Worm (Caenorhabditis elegans) whole organism, L3 larva: ENCODE measurements around the gene prp-3.

Source experiments
- aly-2 ChIP-seq: fragments of 150-350 bp; optimal IDR thresholded peaks from 2 replicates; lab custom pipeline; 2014; ENCODE audit warnings: missing biosample characterization, missing genetic modification characterization
- ama-1 ChIP-seq: fragments of 150-350 bp; optimal IDR thresholded peaks from 2 replicates; lab custom pipeline; 2018
- ceh-16 ChIP-seq: sonication (generic microtip); optimal IDR thresholded peaks from 2 replicates; lab custom pipeline; 2017; ENCODE audit warnings: missing biosample characterization, missing genetic modification characterization
- ceh-28 ChIP-seq: fragments of 150-350 bp; optimal IDR thresholded peaks from 2 replicates; lab custom pipeline; 2014; ENCODE audit warnings: missing biosample characterization, missing genetic modification reagents, missing genetic modification characterization
- ceh-82 ChIP-seq: fragments of 150-350 bp; optimal IDR thresholded peaks from 2 replicates; lab custom pipeline; 2014; ENCODE audit warnings: missing biosample characterization, missing genetic modification characterization
- daf-12 ChIP-seq: fragments of 150-350 bp; optimal IDR thresholded peaks from 2 replicates; lab custom pipeline; 2014; ENCODE audit warnings: missing biosample characterization, missing genetic modification reagents, missing genetic modification characterization
- egl-27 ChIP-seq: sonication (generic microtip); optimal IDR thresholded peaks from 4 replicates; lab custom pipeline; 2017; ENCODE audit warnings: missing biosample characterization, missing genetic modification reagents, missing genetic modification characterization
- elt-2 ChIP-seq: sonication (generic microtip); optimal IDR thresholded peaks from 2 replicates; lab custom pipeline; 2016; ENCODE audit warnings: missing genetic modification reagents, mild to moderate bottlenecking, missing genetic modification characterization, missing compliant biosample characterization
- eor-1 ChIP-seq, 2 experiments: fragments of 150-350 bp; optimal IDR thresholded peaks; 2 replicates each; lab custom pipeline; 2014 to 2018; ENCODE audit warnings: missing biosample characterization in 2 of 2, missing genetic modification characterization in 2 of 2
- fkh-10 ChIP-seq: sonication (generic microtip); optimal IDR thresholded peaks from 2 replicates; lab custom pipeline; 2017; ENCODE audit warnings: missing biosample characterization, missing genetic modification reagents, missing genetic modification characterization
- fkh-2 ChIP-seq: fragments of 150-350 bp; optimal IDR thresholded peaks from 2 replicates; lab custom pipeline; 2014; ENCODE audit warnings: missing biosample characterization, missing genetic modification reagents, missing genetic modification characterization
- fos-1 ChIP-seq: fragments of 150-350 bp; optimal IDR thresholded peaks from 2 replicates; lab custom pipeline; 2014; ENCODE audit warnings: missing biosample characterization, missing genetic modification characterization
- hmg-11 ChIP-seq: sonication (generic microtip); optimal IDR thresholded peaks from 2 replicates; lab custom pipeline; 2016; ENCODE audit warnings: missing genetic modification characterization, missing compliant biosample characterization
- jun-1 ChIP-seq: fragments of 150-350 bp; optimal IDR thresholded peaks from 2 replicates; lab custom pipeline; 2014; ENCODE audit warnings: missing biosample characterization, missing genetic modification reagents, missing genetic modification characterization
- lin-15B ChIP-seq: fragments of 150-350 bp; optimal IDR thresholded peaks from 2 replicates; lab custom pipeline; 2014; ENCODE audit warnings: missing biosample characterization, missing genetic modification characterization
- lin-39 ChIP-seq: fragments of 150-350 bp; optimal IDR thresholded peaks from 2 replicates; lab custom pipeline; 2018; ENCODE audit warnings: missing biosample characterization, missing genetic modification reagents, missing genetic modification characterization
- mdl-1 ChIP-seq: fragments of 150-350 bp; optimal IDR thresholded peaks from 2 replicates; lab custom pipeline; 2014; ENCODE audit warnings: missing biosample characterization, missing genetic modification characterization
- mml-1 ChIP-seq: fragments of 150-350 bp; sonication (generic microtip); optimal IDR thresholded peaks from 3 replicates; lab custom pipeline; 2014; ENCODE audit warnings: missing biosample characterization, missing genetic modification characterization
- nfya-1 ChIP-seq: sonication (generic microtip); optimal IDR thresholded peaks from 2 replicates; lab custom pipeline; 2017; ENCODE audit warnings: missing genetic modification characterization, mild to moderate bottlenecking, missing compliant biosample characterization, antibody characterized with exemption, moderate library complexity; ENCODE audit not compliant: insufficient read depth
- nhr-11 ChIP-seq: fragments of 150-350 bp; optimal IDR thresholded peaks from 2 replicates; lab custom pipeline; 2014; ENCODE audit warnings: missing biosample characterization, missing genetic modification characterization
- nhr-23 ChIP-seq: fragments of 150-350 bp; optimal IDR thresholded peaks from 2 replicates; lab custom pipeline; 2014; ENCODE audit warnings: missing biosample characterization, missing genetic modification reagents, missing genetic modification characterization
- nhr-237 ChIP-seq: fragments of 150-350 bp; optimal IDR thresholded peaks from 2 replicates; lab custom pipeline; 2014; ENCODE audit warnings: missing biosample characterization, missing genetic modification characterization
- nhr-25 ChIP-seq: sonication (generic microtip); optimal IDR thresholded peaks from 2 replicates; lab custom pipeline; 2017; ENCODE audit warnings: missing biosample characterization, missing genetic modification characterization
- nhr-28 ChIP-seq: fragments of 150-350 bp; optimal IDR thresholded peaks from 2 replicates; lab custom pipeline; 2014; ENCODE audit warnings: missing biosample characterization, missing genetic modification characterization
- nhr-43 ChIP-seq: sonication (generic microtip); optimal IDR thresholded peaks from 2 replicates; lab custom pipeline; 2016; ENCODE audit warnings: mild to moderate bottlenecking, missing genetic modification characterization, missing compliant biosample characterization; ENCODE audit not compliant: poor library complexity, severe bottlenecking
- nhr-67 ChIP-seq: fragments of 150-350 bp; optimal IDR thresholded peaks from 2 replicates; lab custom pipeline; 2014; ENCODE audit warnings: missing biosample characterization, missing genetic modification characterization
- nhr-76 ChIP-seq: fragments of 150-350 bp; sonication (generic microtip); optimal IDR thresholded peaks from 5 replicates; lab custom pipeline; 2014; ENCODE audit warnings: missing biosample characterization, missing genetic modification characterization
- pha-4 ChIP-seq: fragments of 150-350 bp; optimal IDR thresholded peaks from 2 replicates; lab custom pipeline; 2014; ENCODE audit warnings: missing biosample characterization, missing genetic modification reagents, missing genetic modification characterization
- pqm-1 ChIP-seq: fragments of 150-350 bp; optimal IDR thresholded peaks from 2 replicates; lab custom pipeline; 2017; ENCODE audit warnings: missing biosample characterization, missing genetic modification characterization, inconsistent platforms
- snpc-4 ChIP-seq: fragments of 150-350 bp; optimal IDR thresholded peaks from 2 replicates; lab custom pipeline; 2014; ENCODE audit warnings: missing biosample characterization, missing genetic modification characterization
- zag-1 ChIP-seq: fragments of 150-350 bp; optimal IDR thresholded peaks from 2 replicates; lab custom pipeline; 2014; ENCODE audit warnings: missing biosample characterization, missing genetic modification characterization
- ztf-11 ChIP-seq: fragments of 150-350 bp; optimal IDR thresholded peaks from 2 replicates; lab custom pipeline; 2014; ENCODE audit warnings: missing biosample characterization, missing genetic modification characterization
- ztf-4 ChIP-seq: fragments of 150-350 bp; optimal IDR thresholded peaks from 2 replicates; lab custom pipeline; 2014; ENCODE audit warnings: missing biosample characterization, missing genetic modification characterization

prp-3 gene

ce11 chrIII:10404918-10405317 is 22.9 kb downstream of the prp-3 start, which contains the start of the genes M03C11.3 and chl-1:
Gene M03C11.3 (plus strand): TSS chrIII:10405070.
Gene chl-1 (minus strand): TSS chrIII:10405240.
- TF ChIP-seq fos-1 (tag; lab: Kevin White, UChicago) (no peak), ama-1 (lab: Kevin White, UChicago) (no peak), ztf-11 (no peak), nhr-67 (no peak), jun-1 (tag; lab: Kevin White, UChicago) (no peak), nhr-23 (no peak), nhr-237 (tag; lab: Kevin White, UChicago) (no peak), zag-1 (tag; lab: Kevin White, UChicago) (no peak), nhr-11 (tag; lab: Kevin White, UChicago) (no peak), hmg-11 (no peak), nhr-43 (no peak), ceh-16 (tag; lab: Kevin White, UChicago) (no peak), fkh-10 (no peak), ztf-4 (tag; lab: Kevin White, UChicago) (no peak), snpc-4 (no peak), pqm-1 (no peak), ceh-82 (tag; lab: Kevin White, UChicago) (no peak), elt-2 (no peak)

- peak; percentile 56 for TF ChIP-seq hmg-11
- TF ChIP-seq nhr-237 (tag; lab: Kevin White, UChicago), result no peak
- peak; percentile 59 for TF ChIP-seq nfya-1 (tag; lab: Kevin White, UChicago)
- no peak for TF ChIP-seq nhr-28 (tag; lab: Kevin White, UChicago)
- peak; percentile 33 for TF ChIP-seq lin-15B (tag; lab: Kevin White, UChicago)
- TF ChIP-seq egl-27 (tag; lab: Kevin White, UChicago), result no peak
- peak; percentile 35 for TF ChIP-seq fkh-10
- TF ChIP-seq nhr-67, result no peak
- TF ChIP-seq mml-1 (tag; lab: Kevin White, UChicago), result no peak
These were observed 28.9 kb downstream of the prp-3 start for ce11 chrIII:10398919-10399318.

- TF ChIP-seq aly-2 (tag; lab: Kevin White, UChicago) (no peak), nfya-1 (tag; lab: Kevin White, UChicago) (peak; percentile 16)
These were observed 30.8 kb downstream of the prp-3 start for ce11 chrIII:10396891-10397502.

- TF ChIP-seq pha-4 (tag; lab: Kevin White, UChicago), result peak; percentile 60
- no peak for TF ChIP-seq nhr-11 (tag; lab: Kevin White, UChicago)
These were observed 31.8 kb downstream of the prp-3 start, which contains the start of gene M03C11.1 for ce11 chrIII:10395990-10396389. Gene M03C11.1 (minus strand): TSS chrIII:10396090.

ce11 chrIII:10391628-10392027 is 36.2 kb downstream of the prp-3 start, which contains the start of gene M03C11.9:
Gene M03C11.9 (minus strand): TSS chrIII:10391728.
- TF ChIP-seq nhr-25 (tag; lab: Kevin White, UChicago), result no peak
- no peak for TF ChIP-seq ceh-28 (tag; lab: Kevin White, UChicago)
- no peak for TF ChIP-seq nhr-11 (tag; lab: Kevin White, UChicago)

- TF ChIP-seq fos-1 (tag; lab: Kevin White, UChicago), result no peak
- no peak for TF ChIP-seq nhr-76 (tag; lab: Kevin White, UChicago)
- no peak for TF ChIP-seq ceh-82 (tag; lab: Kevin White, UChicago)
- no peak for TF ChIP-seq zag-1 (tag; lab: Kevin White, UChicago)
- no peak for TF ChIP-seq lin-39
- no peak for TF ChIP-seq daf-12 (tag; lab: Kevin White, UChicago)
- no peak for TF ChIP-seq nhr-28 (tag; lab: Kevin White, UChicago)
- no peak for TF ChIP-seq nhr-25 (tag; lab: Kevin White, UChicago)
- no peak for TF ChIP-seq mml-1 (tag; lab: Kevin White, UChicago)
- no peak for TF ChIP-seq mdl-1 (tag; lab: Kevin White, UChicago)
- TF ChIP-seq pha-4 (tag; lab: Kevin White, UChicago), result no peak
- no peak for TF ChIP-seq fkh-10
- no peak for TF ChIP-seq fkh-2 (tag; lab: Kevin White, UChicago)
- TF ChIP-seq eor-1 (tag; optimal IDR thresholded peaks at IDR 0.05; lab: Kevin White, UChicago), result no peak
- no peak for TF ChIP-seq egl-27 (tag; lab: Kevin White, UChicago)
- TF ChIP-seq snpc-4, result no peak
- TF ChIP-seq nhr-11 (tag; lab: Kevin White, UChicago), result no peak
- TF ChIP-seq, all 47 proteins: peak for 0
These were observed 38.2 kb downstream of the prp-3 start for ce11 chrIII:10389608-10390007.
